Worm (Caenorhabditis elegans) whole organism, L3 larva: Measurements from ENCODE around the gene srxa-1.

Source experiments
- daf-12 ChIP-seq: fragments of 150-350 bp; optimal IDR thresholded peaks from 2 replicates; lab custom pipeline; 2014; ENCODE audit warnings: missing biosample characterization, missing genetic modification reagents, missing genetic modification characterization
- egl-27 ChIP-seq: sonication (generic microtip); optimal IDR thresholded peaks from 4 replicates; lab custom pipeline; 2017; ENCODE audit warnings: missing biosample characterization, missing genetic modification reagents, missing genetic modification characterization
- egl-5 ChIP-seq: fragments of 150-350 bp; optimal IDR thresholded peaks from 2 replicates; lab custom pipeline; 2017; ENCODE audit warnings: missing biosample characterization, missing genetic modification reagents, missing genetic modification characterization, inconsistent platforms
- elt-2 ChIP-seq: sonication (generic microtip); optimal IDR thresholded peaks from 2 replicates; lab custom pipeline; 2016; ENCODE audit warnings: missing genetic modification reagents, mild to moderate bottlenecking, missing genetic modification characterization, missing compliant biosample characterization
- lsy-12 ChIP-seq: sonication (generic microtip); optimal IDR thresholded peaks from 2 replicates; lab custom pipeline; 2016; ENCODE audit warnings: mild to moderate bottlenecking, missing genetic modification characterization, missing compliant biosample characterization
- nhr-11 ChIP-seq: fragments of 150-350 bp; optimal IDR thresholded peaks from 2 replicates; lab custom pipeline; 2014; ENCODE audit warnings: missing biosample characterization, missing genetic modification characterization
- nhr-237 ChIP-seq: fragments of 150-350 bp; optimal IDR thresholded peaks from 2 replicates; lab custom pipeline; 2014; ENCODE audit warnings: missing biosample characterization, missing genetic modification characterization
- pqm-1 ChIP-seq: fragments of 150-350 bp; optimal IDR thresholded peaks from 2 replicates; lab custom pipeline; 2017; ENCODE audit warnings: missing biosample characterization, missing genetic modification characterization, inconsistent platforms
- snpc-4 ChIP-seq: fragments of 150-350 bp; optimal IDR thresholded peaks from 2 replicates; lab custom pipeline; 2014; ENCODE audit warnings: missing biosample characterization, missing genetic modification characterization

- TF ChIP-seq lsy-12 (tag; lab: Kevin White, UChicago) = no peak
- no peak for TF ChIP-seq egl-27 (tag; lab: Kevin White, UChicago)
- peak; percentile 12 for TF ChIP-seq nhr-11 (tag; lab: Kevin White, UChicago)
- no peak for TF ChIP-seq snpc-4 (tag; lab: Kevin White, UChicago)
- TF ChIP-seq egl-5 (tag; lab: Kevin White, UChicago) = no peak
- no peak for TF ChIP-seq elt-2
- no peak for TF ChIP-seq nhr-237 (tag; lab: Kevin White, UChicago)
- TF ChIP-seq daf-12 (tag; lab: Kevin White, UChicago) = no peak
- no peak for TF ChIP-seq pqm-1 (tag; lab: Kevin White, UChicago)
Observed at ce11 chrV:20692903-20693302, 39.0 kb upstream of the srxa-1 start.
